Fruit fly (Drosophila melanogaster) whole organism, wandering third instar larva: ENCODE results near the gene vri.

Source experiments
- CG9705 ChIP-seq: fragments of 200-800 bp; sonication (Bioruptor generic); optimal IDR thresholded peaks from 2 replicates; lab custom pipeline; 2018; ENCODE audit warnings: missing biosample characterization, mild to moderate bottlenecking, missing genetic modification characterization
- Dfd ChIP-seq: fragments of >200 bp; optimal IDR thresholded peaks from 2 replicates; lab custom pipeline; 2017; ENCODE audit warnings: missing biosample characterization, missing genetic modification characterization
- Dif ChIP-seq: fragments of 200-275, 200-300 bp; sonication (Bioruptor generic); optimal IDR thresholded peaks from 2 replicates; lab custom pipeline; 2018; ENCODE audit warnings: missing biosample characterization, missing genetic modification characterization; ENCODE audit not compliant: partially characterized antibody
- Hr78 ChIP-seq: fragments of >200 bp; optimal IDR thresholded peaks from 2 replicates; lab custom pipeline; 2017; ENCODE audit warnings: missing biosample characterization, missing genetic modification characterization
- Hr83 ChIP-seq: fragments of 200-300 bp; sonication (Bioruptor generic); optimal IDR thresholded peaks from 2 replicates; lab custom pipeline; 2016; ENCODE audit warnings: missing biosample characterization, mild to moderate bottlenecking, missing genetic modification characterization, moderate library complexity; ENCODE audit not compliant: poor library complexity, severe bottlenecking
- OdsH ChIP-seq: fragments of 200-800 bp; sonication (Bioruptor generic); optimal IDR thresholded peaks from 2 replicates; lab custom pipeline; 2016; ENCODE audit warnings: missing biosample characterization, mild to moderate bottlenecking, missing genetic modification characterization
- brk ChIP-seq: fragments of 200-800 bp; sonication (Bioruptor generic); optimal IDR thresholded peaks from 2 replicates; lab custom pipeline; 2016; ENCODE audit warnings: missing biosample characterization, mild to moderate bottlenecking, missing genetic modification characterization
- fru ChIP-seq: fragments of 200-800 bp; sonication (Bioruptor generic); optimal IDR thresholded peaks from 3 replicates; lab custom pipeline; 2016; ENCODE audit warnings: missing biosample characterization, mild to moderate bottlenecking, missing genetic modification characterization
- h ChIP-seq: fragments of 200-800 bp; sonication (Bioruptor generic); optimal IDR thresholded peaks from 3 replicates; lab custom pipeline; 2016; ENCODE audit warnings: missing biosample characterization, mild to moderate bottlenecking, missing genetic modification characterization
- lola ChIP-seq: fragments of >200 bp; optimal IDR thresholded peaks from 2 replicates; lab custom pipeline; 2017; ENCODE audit warnings: missing biosample characterization, missing genetic modification characterization
- pan ChIP-seq: fragments of >200 bp; optimal IDR thresholded peaks from 2 replicates; lab custom pipeline; 2017
- tai ChIP-seq: sonication (Bioruptor generic); optimal IDR thresholded peaks from 2 replicates; lab custom pipeline; 2016; ENCODE audit warnings: missing biosample characterization, missing genetic modification characterization

- no peak for TF ChIP-seq tai (GFP tag; lab: Kevin White, UChicago)
- no peak for TF ChIP-seq fru (GFP tag; lab: Kevin White, UChicago)
- no peak for TF ChIP-seq brk (GFP tag; lab: Kevin White, UChicago)
- TF ChIP-seq OdsH (GFP tag; lab: Kevin White, UChicago): no peak
- no peak for TF ChIP-seq h (GFP tag; lab: Kevin White, UChicago)
- no peak for TF ChIP-seq lola (GFP tag; lab: Kevin White, UChicago)
- no peak for TF ChIP-seq pan
- TF ChIP-seq Hr83 (GFP tag; lab: Kevin White, UChicago): no peak
- TF ChIP-seq Dif (GFP tag; lab: Kevin White, UChicago): no peak
- no peak for TF ChIP-seq Dfd (GFP tag; lab: Kevin White, UChicago)
- no peak for TF ChIP-seq CG9705 (GFP tag; lab: Kevin White, UChicago)
- TF ChIP-seq Hr78 (GFP tag; lab: Kevin White, UChicago): no peak
These were observed 13.9 kb downstream of the vri start for dm6 chr2L:5302692-5303043.
